Worm (Caenorhabditis elegans): Measurements from ENCODE around the gene Y22D7AR.6.

Gene Y22D7AR.6

DNA sequence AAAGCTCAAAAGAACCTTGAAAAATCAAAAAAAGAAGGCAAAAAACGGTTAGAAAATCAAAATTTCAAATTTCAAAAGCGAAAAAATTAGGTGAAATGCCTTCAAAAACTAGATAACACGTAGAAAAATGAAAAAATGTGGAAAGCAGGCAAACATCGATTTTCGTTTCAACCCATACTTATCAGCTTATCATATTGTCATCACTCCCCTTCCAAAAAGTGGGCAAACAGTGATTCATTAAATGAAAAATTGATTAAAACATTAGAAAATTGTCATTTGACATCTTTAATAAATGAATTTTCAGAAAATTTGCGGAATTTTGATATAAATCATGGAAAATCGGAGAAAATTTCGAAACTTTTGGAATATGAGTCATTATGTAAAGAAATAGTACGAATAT, 15.5 kb downstream of the Y22D7AR.6 start:
- no peak for TF ChIP-seq nfya-1 (tag; optimal IDR thresholded peaks at IDR 0.05; ENCODE audit: insufficient read depth)
- TF ChIP-seq ceh-9 (tag; optimal IDR thresholded peaks at IDR 0.05) = no peak
- TF ChIP-seq skn-1 (tag; optimal IDR thresholded peaks at IDR 0.05) = peak; percentile 9
- peak; percentile 23 for TF ChIP-seq pha-4 (tag; optimal IDR thresholded peaks at IDR 0.05)
- no peak for TF ChIP-seq zag-1 (tag; optimal IDR thresholded peaks at IDR 0.05)
- TF ChIP-seq egl-5 (tag; optimal IDR thresholded peaks at IDR 0.05) = no peak
- TF ChIP-seq nhr-11 (tag; optimal IDR thresholded peaks at IDR 0.05) = no peak
- TF ChIP-seq nhr-25 (tag; optimal IDR thresholded peaks at IDR 0.05) = no peak
- TF ChIP-seq pqm-1 (tag; optimal IDR thresholded peaks at IDR 0.05) = peak; percentile 32
- TF ChIP-seq unc-39 (tag; optimal IDR thresholded peaks at IDR 0.05) = no peak
- TF ChIP-seq elt-2 (tag; optimal IDR thresholded peaks at IDR 0.05) = peak; percentile 65

DNA sequence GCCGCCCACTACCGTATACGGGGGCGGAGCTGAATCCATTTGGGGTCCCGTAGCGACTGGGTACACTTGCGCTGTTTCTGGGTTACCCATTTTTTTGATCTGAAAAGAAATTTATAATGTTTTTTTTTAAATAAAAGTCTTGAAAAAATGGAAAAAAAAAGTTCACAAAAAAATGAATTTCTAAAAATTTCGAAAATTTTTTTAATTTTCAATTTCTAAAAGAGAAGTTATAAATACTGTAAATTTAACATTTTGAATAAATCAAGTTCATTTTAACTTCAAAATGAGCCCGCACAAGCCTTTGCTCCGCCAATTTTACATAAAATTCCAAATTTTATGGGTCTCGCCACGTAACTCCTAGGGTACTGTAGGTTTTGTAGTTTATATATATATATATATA, 16.8 kb downstream of the Y22D7AR.6 start, which contains the start of gene Y22D7AL.15:
Y22D7AL.15 (minus strand) TSS at position 101 of the 400 bp plus-strand sequence.
- no peak for TF ChIP-seq pha-4 (tag; optimal IDR thresholded peaks at IDR 0.05)
- no peak for TF ChIP-seq sea-2 (GFP tag; optimal IDR thresholded peaks at IDR 0.05)
- no peak for TF ChIP-seq fkh-2 (tag; optimal IDR thresholded peaks at IDR 0.05)
- no peak for TF ChIP-seq nhr-43 (tag; optimal IDR thresholded peaks at IDR 0.05; ENCODE audit: poor library complexity, severe bottlenecking)
- TF ChIP-seq ceh-9 (tag; optimal IDR thresholded peaks at IDR 0.05) = no peak
- TF ChIP-seq nhr-237 (tag; optimal IDR thresholded peaks at IDR 0.05) = no peak
- TF ChIP-seq mdl-1 (tag; optimal IDR thresholded peaks at IDR 0.05) = no peak
- TF ChIP-seq nhr-23 (tag; optimal IDR thresholded peaks at IDR 0.05) = no peak
- no peak for TF ChIP-seq pqm-1 (tag; optimal IDR thresholded peaks at IDR 0.05)
- no peak for TF ChIP-seq ceh-82 (tag; optimal IDR thresholded peaks at IDR 0.05)

DNA sequence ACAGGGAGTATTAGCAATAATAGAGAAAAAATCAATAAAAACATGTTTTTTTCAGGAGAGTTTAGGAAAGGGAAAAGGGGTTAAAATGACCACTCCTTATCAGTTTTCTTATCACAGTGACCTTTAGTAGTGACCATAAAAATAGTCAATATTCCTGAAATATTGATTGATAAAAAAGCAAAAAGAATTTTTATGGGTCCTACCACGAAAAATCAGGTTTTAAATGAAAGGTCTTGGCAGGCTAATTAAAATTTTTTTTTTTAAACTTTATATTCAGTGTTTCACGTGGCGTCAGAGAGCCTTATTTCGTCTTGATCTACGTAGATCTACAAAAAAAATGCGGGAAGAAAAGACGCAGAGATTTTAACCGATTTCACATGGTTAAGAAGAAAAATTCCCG, 19.1 kb downstream of the Y22D7AR.6 start, which contains the start of gene cht-4:
cht-4 (minus strand) TSS at position 101 of the 400 bp plus-strand sequence.
- TF ChIP-seq elt-2 (tag; optimal IDR thresholded peaks at IDR 0.05) = no peak
- TF ChIP-seq aly-2 (tag; optimal IDR thresholded peaks at IDR 0.05) = no peak
- no peak for TF ChIP-seq unc-62 (GFP tag; optimal IDR thresholded peaks at IDR 0.05)
- TF ChIP-seq nhr-28 (tag; optimal IDR thresholded peaks at IDR 0.05) = no peak
- TF ChIP-seq snpc-4 (tag; optimal IDR thresholded peaks at IDR 0.05) = no peak
- no peak for TF ChIP-seq hmg-11 (tag; optimal IDR thresholded peaks at IDR 0.05)
- TF ChIP-seq ama-1 (optimal IDR thresholded peaks at IDR 0.05) = no peak
- no peak for TF ChIP-seq nhr-43 (tag; optimal IDR thresholded peaks at IDR 0.05; ENCODE audit: poor library complexity, severe bottlenecking)
- no peak for TF ChIP-seq ZK546.5 (tag; optimal IDR thresholded peaks at IDR 0.05)
- TF ChIP-seq daf-12 (tag; optimal IDR thresholded peaks at IDR 0.05) = no peak
- no peak for TF ChIP-seq nhr-237 (tag; optimal IDR thresholded peaks at IDR 0.05)
- TF ChIP-seq nfya-1 (tag; optimal IDR thresholded peaks at IDR 0.05; ENCODE audit: insufficient read depth) = no peak
- TF ChIP-seq egl-5 (tag; optimal IDR thresholded peaks at IDR 0.05) = no peak
- TF ChIP-seq egl-27 (tag; optimal IDR thresholded peaks at IDR 0.05) = no peak
- TF ChIP-seq pqm-1 (tag; optimal IDR thresholded peaks at IDR 0.05) = no peak
- TF ChIP-seq sea-2 (GFP tag; optimal IDR thresholded peaks at IDR 0.05) = no peak
- no peak for TF ChIP-seq nhr-77 (tag; optimal IDR thresholded peaks at IDR 0.05)
- TF ChIP-seq R02D3.7 (tag; optimal IDR thresholded peaks at IDR 0.05) = no peak
- no peak for TF ChIP-seq fkh-2 (tag; optimal IDR thresholded peaks at IDR 0.05)
- TF ChIP-seq pha-4 (tag; optimal IDR thresholded peaks at IDR 0.05) = no peak

DNA sequence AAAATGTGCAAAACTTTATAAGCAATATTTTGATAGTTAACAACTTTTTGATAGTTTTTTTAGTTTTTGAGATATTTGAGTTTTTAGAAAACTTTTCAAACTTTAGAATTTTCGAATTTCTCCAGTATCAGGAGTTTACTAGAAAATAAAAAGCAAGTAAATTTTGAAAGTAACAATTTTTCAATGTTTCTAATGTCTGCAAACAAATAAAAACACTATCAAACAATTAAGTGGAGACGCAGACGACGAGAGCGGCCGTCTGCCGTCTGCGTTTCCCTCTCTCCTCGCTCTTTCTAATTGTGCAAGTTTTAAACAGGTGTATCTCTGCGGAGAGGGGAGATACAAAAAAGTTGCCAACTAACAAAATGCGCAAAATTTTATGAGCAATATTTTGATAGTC, 23.6 kb downstream of the Y22D7AR.6 start:
- TF ChIP-seq nhr-25 (tag; optimal IDR thresholded peaks at IDR 0.05) = no peak
- TF ChIP-seq elt-3 (tag; optimal IDR thresholded peaks at IDR 0.05) = no peak
- no peak for TF ChIP-seq ceh-28 (tag; optimal IDR thresholded peaks at IDR 0.05)
- no peak for TF ChIP-seq ceh-16 (tag; optimal IDR thresholded peaks at IDR 0.05)
- TF ChIP-seq nhr-237 (tag; optimal IDR thresholded peaks at IDR 0.05) = no peak
- TF ChIP-seq R02D3.7 (tag; optimal IDR thresholded peaks at IDR 0.05) = no peak
- TF ChIP-seq nhr-77 (tag; optimal IDR thresholded peaks at IDR 0.05) = no peak
- no peak for TF ChIP-seq ZK546.5 (tag; optimal IDR thresholded peaks at IDR 0.05)
- TF ChIP-seq pqm-1 (tag; optimal IDR thresholded peaks at IDR 0.05) = no peak
- no peak for TF ChIP-seq ama-1 (optimal IDR thresholded peaks at IDR 0.05)

DNA sequence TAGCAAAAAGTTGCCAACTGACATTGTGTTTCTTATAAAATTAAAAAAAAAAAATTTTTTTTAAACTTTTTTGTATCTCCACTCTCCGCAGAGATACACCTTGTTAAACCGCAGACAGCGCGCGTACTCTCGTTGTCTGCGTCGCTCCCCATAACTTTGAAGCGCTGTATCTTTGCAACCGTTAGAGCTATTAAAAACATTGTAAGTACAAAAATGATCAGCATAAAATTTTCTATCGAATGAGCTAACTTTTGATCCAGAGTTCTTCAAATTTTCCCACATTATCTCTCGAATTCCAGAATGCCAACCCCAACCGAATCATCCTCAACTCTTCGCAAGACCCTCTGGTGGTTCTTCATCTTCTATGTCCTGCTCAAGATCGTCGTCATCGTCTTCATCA, 24.3 kb downstream of the Y22D7AR.6 start, which contains the start of gene Y22D7AL.1:
Y22D7AL.1 (plus strand) TSS at position 301 of the 400 bp plus-strand sequence.
- TF ChIP-seq nhr-23 (tag; optimal IDR thresholded peaks at IDR 0.05) = no peak
- TF ChIP-seq ceh-82 (tag; optimal IDR thresholded peaks at IDR 0.05) = no peak
- no peak for TF ChIP-seq fos-1 (tag; optimal IDR thresholded peaks at IDR 0.05)
- TF ChIP-seq egl-27 (tag; optimal IDR thresholded peaks at IDR 0.05) = no peak
- TF ChIP-seq ceh-28 (tag; optimal IDR thresholded peaks at IDR 0.05) = no peak
- TF ChIP-seq lin-15B (tag; optimal IDR thresholded peaks at IDR 0.05) = no peak
- TF ChIP-seq nhr-237 (tag; optimal IDR thresholded peaks at IDR 0.05) = no peak
- TF ChIP-seq daf-12 (tag; optimal IDR thresholded peaks at IDR 0.05) = no peak
- TF ChIP-seq fkh-10 (GFP tag; optimal IDR thresholded peaks at IDR 0.05) = no peak
- TF ChIP-seq sea-2 (GFP tag; optimal IDR thresholded peaks at IDR 0.05) = no peak
- TF ChIP-seq ztf-11 (tag; optimal IDR thresholded peaks at IDR 0.05) = no peak
- TF ChIP-seq mdl-1 (tag; optimal IDR thresholded peaks at IDR 0.05) = no peak
- TF ChIP-seq eor-1 (tag; optimal IDR thresholded peaks at IDR 0.05) = no peak
- TF ChIP-seq aly-2 (tag; optimal IDR thresholded peaks at IDR 0.05) = no peak
- no peak for TF ChIP-seq pqm-1 (tag; optimal IDR thresholded peaks at IDR 0.05)
- no peak for TF ChIP-seq pha-4 (tag; optimal IDR thresholded peaks at IDR 0.05)
